Worm (Caenorhabditis elegans) whole organism, L2 larva: ENCODE data around the gene chil-8.

Experiments used
- C34F6.9 ChIP-seq: fragments of 150-350 bp; optimal IDR thresholded peaks from 2 replicates; lab custom pipeline; 2014; ENCODE audit warnings: missing biosample characterization, missing genetic modification characterization
- ZK546.5 ChIP-seq: sonication (generic microtip); optimal IDR thresholded peaks from 2 replicates; lab custom pipeline; 2017; ENCODE audit warnings: missing biosample characterization, missing genetic modification characterization
- ama-1 ChIP-seq: fragments of 150-350 bp; optimal IDR thresholded peaks from 2 replicates; lab custom pipeline; 2018; ENCODE audit warnings: inconsistent platforms
- egl-27 ChIP-seq: sonication (generic microtip); optimal IDR thresholded peaks from 3 replicates; lab custom pipeline; 2017; ENCODE audit warnings: missing biosample characterization, missing genetic modification reagents, missing genetic modification characterization
- lin-13 ChIP-seq: fragments of 150-350 bp; optimal IDR thresholded peaks from 2 replicates; lab custom pipeline; 2014; ENCODE audit warnings: missing biosample characterization, missing genetic modification reagents, missing genetic modification characterization
- lsy-2 ChIP-seq, 2 experiments: fragments of 150-350 bp in 1 of 2; sonication (generic microtip) in 1 of 2; optimal IDR thresholded peaks; 2 replicates each; lab custom pipeline; 2014 to 2017; ENCODE audit warnings: missing biosample characterization in 2 of 2, missing genetic modification characterization in 2 of 2
- zag-1 ChIP-seq: fragments of 150-350 bp; optimal IDR thresholded peaks from 2 replicates; lab custom pipeline; 2014; ENCODE audit warnings: missing biosample characterization, missing genetic modification characterization

DNA sequence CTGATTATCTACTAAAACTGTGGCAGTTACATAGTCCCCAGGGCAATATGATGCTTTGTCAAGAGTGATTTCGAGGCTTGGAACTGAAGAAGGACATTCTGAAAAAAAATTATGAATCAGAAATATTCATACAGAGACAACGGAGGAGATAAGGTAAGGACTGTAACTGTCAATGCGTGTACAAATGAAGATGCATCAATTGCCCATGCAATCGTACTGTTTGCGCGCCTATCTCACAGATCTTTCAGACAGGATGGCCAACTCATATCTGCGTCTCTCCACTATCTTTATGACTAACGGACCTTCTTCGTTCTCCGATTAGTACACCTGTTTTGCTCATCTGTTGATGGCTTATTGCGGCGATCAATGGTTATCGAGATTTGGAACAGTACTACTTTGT, 32.5 kb downstream of the chil-8 start, which contains the start of gene ZK938.11:
- TF ChIP-seq egl-27 (tag; lab: Kevin White, UChicago) (no peak), lsy-2 (tag; optimal IDR thresholded peaks at IDR 0.05; lab: Kevin White, UChicago) (no peak), C34F6.9 (tag; lab: Kevin White, UChicago) (no peak), ZK546.5 (tag; lab: Kevin White, UChicago) (no peak), ama-1 (no peak), lin-13 (GFP tag; lab: Kevin White, UChicago) (no peak), zag-1 (tag; lab: Kevin White, UChicago) (no peak)
